Worm (Caenorhabditis elegans): ENCODE results near the gene C51E3.9.

C51E3.9 gene

ce11 chrV:10145653-10146052, at the start of gene C51E3.9:
Gene C51E3.9 (plus strand): TSS chrV:10145953.
- TF ChIP-seq ztf-23 (GFP tag; IDR thresholded peaks at IDR 0.05) (no peak), med-1 (GFP tag; optimal IDR thresholded peaks at IDR 0.05; ENCODE audit: insufficient read depth) (no peak), flt-1 (GFP tag; IDR thresholded peaks at IDR 0.05) (no peak), ref-1 (GFP tag; conservative IDR thresholded peaks at IDR 0.05) (no peak), klf-2 (GFP tag; conservative IDR thresholded peaks at IDR 0.05) (no peak), T22C8.4 (GFP tag; IDR thresholded peaks at IDR 0.05) (no peak), tab-1 (GFP tag; IDR thresholded peaks at IDR 0.05) (no peak), cog-1 (tag; optimal IDR thresholded peaks at IDR 0.05) (no peak), ztf-29 (GFP tag; IDR thresholded peaks at IDR 0.05) (no peak)

ce11 chrV:10096932-10097331, 48.8 kb upstream of the C51E3.9 start:
- TF ChIP-seq T22C8.4 (GFP tag; IDR thresholded peaks at IDR 0.05) (no peak), flt-1 (GFP tag; IDR thresholded peaks at IDR 0.05) (no peak), med-1 (GFP tag; optimal IDR thresholded peaks at IDR 0.05; ENCODE audit: insufficient read depth) (no peak), ztf-29 (GFP tag; IDR thresholded peaks at IDR 0.05) (no peak), ref-1 (GFP tag; conservative IDR thresholded peaks at IDR 0.05) (no peak), cog-1 (tag; optimal IDR thresholded peaks at IDR 0.05) (no peak), tab-1 (GFP tag; IDR thresholded peaks at IDR 0.05) (no peak), klf-2 (GFP tag; conservative IDR thresholded peaks at IDR 0.05) (no peak), ztf-23 (GFP tag; IDR thresholded peaks at IDR 0.05) (no peak)

ce11 chrV:10098429-10098828, 47.3 kb upstream of the C51E3.9 start, which contains the start of gene ugt-47:
Gene ugt-47 (minus strand): TSS chrV:10098597.
- no peak for TF ChIP-seq T22C8.4 (GFP tag; IDR thresholded peaks at IDR 0.05)
- no peak for TF ChIP-seq klf-2 (GFP tag; conservative IDR thresholded peaks at IDR 0.05)

- no peak for TF ChIP-seq klf-2 (GFP tag; conservative IDR thresholded peaks at IDR 0.05)
- TF ChIP-seq cog-1 (tag; optimal IDR thresholded peaks at IDR 0.05) = no peak
- TF ChIP-seq ztf-23 (GFP tag; IDR thresholded peaks at IDR 0.05) = no peak
- TF ChIP-seq ztf-29 (GFP tag; IDR thresholded peaks at IDR 0.05) = no peak
- no peak for TF ChIP-seq ref-1 (GFP tag; conservative IDR thresholded peaks at IDR 0.05)
- TF ChIP-seq med-1 (GFP tag; optimal IDR thresholded peaks at IDR 0.05; ENCODE audit: insufficient read depth) = no peak
- TF ChIP-seq flt-1 (GFP tag; IDR thresholded peaks at IDR 0.05) = no peak
- no peak for TF ChIP-seq tab-1 (GFP tag; IDR thresholded peaks at IDR 0.05)
- no peak for TF ChIP-seq T22C8.4 (GFP tag; IDR thresholded peaks at IDR 0.05)
These were observed 43.8 kb upstream of the C51E3.9 start, which contains the start of gene C08B6.14 for ce11 chrV:10101916-10102315. Gene C08B6.14 (minus strand): TSS chrV:10102016.

- no peak for TF ChIP-seq ztf-29 (GFP tag; IDR thresholded peaks at IDR 0.05)
- TF ChIP-seq tab-1 (GFP tag; IDR thresholded peaks at IDR 0.05) = no peak
- TF ChIP-seq cog-1 (tag; optimal IDR thresholded peaks at IDR 0.05) = no peak
- no peak for TF ChIP-seq ref-1 (GFP tag; conservative IDR thresholded peaks at IDR 0.05)
- no peak for TF ChIP-seq flt-1 (GFP tag; IDR thresholded peaks at IDR 0.05)
- TF ChIP-seq med-1 (GFP tag; optimal IDR thresholded peaks at IDR 0.05; ENCODE audit: insufficient read depth) = no peak
- TF ChIP-seq T22C8.4 (GFP tag; IDR thresholded peaks at IDR 0.05) = no peak
- TF ChIP-seq ztf-23 (GFP tag; IDR thresholded peaks at IDR 0.05) = no peak
- no peak for TF ChIP-seq klf-2 (GFP tag; conservative IDR thresholded peaks at IDR 0.05)
These were observed 41.9 kb upstream of the C51E3.9 start for ce11 chrV:10103811-10104210.

ce11 chrV:10104785-10105310, 40.9 kb upstream of the C51E3.9 start, which contains the start of gene ugt-17:
Gene ugt-17 (minus strand): TSS chrV:10104964.
- TF ChIP-seq ref-1 (GFP tag; conservative IDR thresholded peaks at IDR 0.05) = no peak
- TF ChIP-seq ztf-23 (GFP tag; IDR thresholded peaks at IDR 0.05) = no peak

- TF ChIP-seq T22C8.4 (GFP tag; IDR thresholded peaks at IDR 0.05) = no peak
- no peak for TF ChIP-seq tab-1 (GFP tag; IDR thresholded peaks at IDR 0.05)
- no peak for TF ChIP-seq ref-1 (GFP tag; conservative IDR thresholded peaks at IDR 0.05)
- no peak for TF ChIP-seq ztf-23 (GFP tag; IDR thresholded peaks at IDR 0.05)
- no peak for TF ChIP-seq ztf-29 (GFP tag; IDR thresholded peaks at IDR 0.05)
- no peak for TF ChIP-seq klf-2 (GFP tag; conservative IDR thresholded peaks at IDR 0.05)
- TF ChIP-seq cog-1 (tag; optimal IDR thresholded peaks at IDR 0.05) = no peak
- TF ChIP-seq med-1 (GFP tag; optimal IDR thresholded peaks at IDR 0.05; ENCODE audit: insufficient read depth) = no peak
- no peak for TF ChIP-seq flt-1 (GFP tag; IDR thresholded peaks at IDR 0.05)
These were observed 40.3 kb upstream of the C51E3.9 start, which contains the start of gene C08B6.2 for ce11 chrV:10105412-10105811. Gene C08B6.2 (plus strand): TSS chrV:10105712.

- TF ChIP-seq flt-1 (GFP tag; IDR thresholded peaks at IDR 0.05) (no peak), cog-1 (tag; optimal IDR thresholded peaks at IDR 0.05) (no peak), tab-1 (GFP tag; IDR thresholded peaks at IDR 0.05) (no peak), klf-2 (GFP tag; conservative IDR thresholded peaks at IDR 0.05) (no peak), ztf-29 (GFP tag; IDR thresholded peaks at IDR 0.05) (no peak), ref-1 (GFP tag; conservative IDR thresholded peaks at IDR 0.05) (no peak), ztf-23 (GFP tag; IDR thresholded peaks at IDR 0.05) (no peak), T22C8.4 (GFP tag; IDR thresholded peaks at IDR 0.05) (no peak), med-1 (GFP tag; optimal IDR thresholded peaks at IDR 0.05; ENCODE audit: insufficient read depth) (no peak)
These were observed 38.4 kb upstream of the C51E3.9 start, which contains the start of gene C08B6.11 for ce11 chrV:10107309-10107708. Gene C08B6.11 (plus strand): TSS chrV:10107609.

- TF ChIP-seq klf-2 (GFP tag; conservative IDR thresholded peaks at IDR 0.05) (no peak), med-1 (GFP tag; optimal IDR thresholded peaks at IDR 0.05; ENCODE audit: insufficient read depth) (no peak), tab-1 (GFP tag; IDR thresholded peaks at IDR 0.05) (no peak), ztf-23 (GFP tag; IDR thresholded peaks at IDR 0.05) (no peak), ztf-29 (GFP tag; IDR thresholded peaks at IDR 0.05) (no peak), ref-1 (GFP tag; conservative IDR thresholded peaks at IDR 0.05) (no peak), T22C8.4 (GFP tag; IDR thresholded peaks at IDR 0.05) (no peak), cog-1 (tag; optimal IDR thresholded peaks at IDR 0.05) (no peak), flt-1 (GFP tag; IDR thresholded peaks at IDR 0.05) (no peak)
These were observed 34.6 kb upstream of the C51E3.9 start for ce11 chrV:10111129-10111528.

ce11 chrV:10112187-10112586, 33.6 kb upstream of the C51E3.9 start, which contains the start of gene C08B6.3:
Gene C08B6.3 (minus strand): TSS chrV:10112287.
- no peak for TF ChIP-seq tab-1 (GFP tag; IDR thresholded peaks at IDR 0.05)
- TF ChIP-seq med-1 (GFP tag; optimal IDR thresholded peaks at IDR 0.05; ENCODE audit: insufficient read depth) = no peak
- TF ChIP-seq cog-1 (tag; optimal IDR thresholded peaks at IDR 0.05) = no peak
- no peak for TF ChIP-seq flt-1 (GFP tag; IDR thresholded peaks at IDR 0.05)
- TF ChIP-seq ztf-29 (GFP tag; IDR thresholded peaks at IDR 0.05) = no peak
- no peak for TF ChIP-seq ref-1 (GFP tag; conservative IDR thresholded peaks at IDR 0.05)
- TF ChIP-seq T22C8.4 (GFP tag; IDR thresholded peaks at IDR 0.05) = no peak

All from whole organism, midembryonic.